Worm (Caenorhabditis elegans) whole organism, L4 larva: Measurements from ENCODE around the gene spp-5.

Experiments used
- F10B5.3 ChIP-seq: sonication (generic microtip); optimal IDR thresholded peaks from 2 replicates; lab custom pipeline; 2016; ENCODE audit warnings: mild to moderate bottlenecking, missing genetic modification characterization, missing compliant biosample characterization
- F26F4.8 ChIP-seq: fragments of 200-800 bp; sonication (Bioruptor generic); conservative IDR thresholded peaks from 2 replicates; pipeline ENCODE4 v1.3.6; 2022; ENCODE audit warnings: missing genetic modification characterization, missing compliant biosample characterization
- F37D6.2 ChIP-seq: sonication (generic microtip); optimal IDR thresholded peaks from 2 replicates; lab custom pipeline; 2016; ENCODE audit warnings: mild to moderate bottlenecking, missing genetic modification characterization, missing compliant biosample characterization
- F44E2.7 ChIP-seq: fragments of 200-800 bp; sonication (Bioruptor generic); IDR thresholded peaks from 2 replicates; pipeline ENCODE4 v2.1.2; 2022; ENCODE audit warnings: missing genetic modification characterization, missing compliant biosample characterization
- R02D3.7 ChIP-seq: fragments of 150-350 bp; sonication (generic microtip); optimal IDR thresholded peaks from 3 replicates; lab custom pipeline; 2014; ENCODE audit warnings: missing biosample characterization, missing genetic modification characterization
- T26A8.4 ChIP-seq: fragments of 200-800 bp; sonication (Bioruptor generic); IDR thresholded peaks from 2 replicates; pipeline ENCODE4 v1.3.6; 2022; ENCODE audit warnings: missing genetic modification characterization, missing compliant biosample characterization
- ZK337.2 ChIP-seq: fragments of 200-800 bp; sonication (Bioruptor generic); IDR thresholded peaks from 2 replicates; pipeline ENCODE4 v1.3.6; 2022; ENCODE audit warnings: missing genetic modification reagents, missing genetic modification characterization, missing compliant biosample characterization
- aha-1 ChIP-seq: fragments of 150-350 bp; peaks from one replicate; lab custom pipeline; 2014; ENCODE audit warnings: missing biosample characterization, missing genetic modification characterization
- aly-2 ChIP-seq: sonication (generic microtip); optimal IDR thresholded peaks from 2 replicates; lab custom pipeline; 2018; ENCODE audit warnings: missing biosample characterization, missing genetic modification characterization
- arid-1 ChIP-seq: fragments of 200-800 bp; sonication (Bioruptor generic); conservative IDR thresholded peaks from 2 replicates; pipeline ENCODE4 v1.3.6; 2022; ENCODE audit warnings: missing genetic modification reagents, missing genetic modification characterization, missing compliant biosample characterization
- attf-4 ChIP-seq: sonication (generic microtip); optimal IDR thresholded peaks from 3 replicates; lab custom pipeline; 2017; ENCODE audit warnings: missing biosample characterization, missing genetic modification characterization
- ceh-20 ChIP-seq: fragments of 200-800 bp; sonication (Bioruptor generic); IDR thresholded peaks from 2 replicates; pipeline ENCODE4 v1.3.6; 2022; ENCODE audit warnings: missing genetic modification reagents, missing genetic modification characterization, missing compliant biosample characterization
- ceh-28 ChIP-seq: fragments of 150-350 bp; optimal IDR thresholded peaks from 2 replicates; lab custom pipeline; 2014; ENCODE audit warnings: missing biosample characterization, missing genetic modification reagents, missing genetic modification characterization
- ceh-32 ChIP-seq: sonication (generic microtip); optimal IDR thresholded peaks from 2 replicates; lab custom pipeline; 2016; ENCODE audit warnings: mild to moderate bottlenecking, missing genetic modification characterization, missing compliant biosample characterization; ENCODE audit not compliant: poor library complexity
- ceh-44 ChIP-seq: fragments of 200-800 bp; sonication (Bioruptor generic); IDR thresholded peaks from 2 replicates; pipeline ENCODE4 v1.3.6; 2022; ENCODE audit warnings: missing genetic modification reagents, missing genetic modification characterization, missing compliant biosample characterization
- ceh-82 ChIP-seq: sonication (generic microtip); optimal IDR thresholded peaks from 2 replicates; lab custom pipeline; 2017; ENCODE audit warnings: missing biosample characterization, missing genetic modification characterization
- ces-1 ChIP-seq: fragments of 150-350 bp; sonication (generic microtip); optimal IDR thresholded peaks from 4 replicates; lab custom pipeline; 2014; ENCODE audit warnings: missing biosample characterization, missing genetic modification reagents, missing genetic modification characterization
- cey-2 ChIP-seq: sonication (generic microtip); optimal IDR thresholded peaks from 3 replicates; lab custom pipeline; 2017; ENCODE audit warnings: missing genetic modification characterization, mild to moderate bottlenecking, missing compliant biosample characterization, antibody characterized with exemption, borderline replicate concordance; ENCODE audit not compliant: insufficient read depth
- ctbp-1 ChIP-seq: fragments of 200-800 bp; sonication (Bioruptor generic); IDR thresholded peaks from 2 replicates; pipeline ENCODE4 v1.3.6; 2022; ENCODE audit warnings: missing genetic modification reagents, missing genetic modification characterization, missing compliant biosample characterization
- daf-12 ChIP-seq: fragments of 150-350 bp; optimal IDR thresholded peaks from 2 replicates; lab custom pipeline; 2014; ENCODE audit warnings: missing biosample characterization, missing genetic modification reagents, missing genetic modification characterization
- daf-19 ChIP-seq: fragments of 200-800 bp; sonication (Bioruptor generic); conservative IDR thresholded peaks from 2 replicates; pipeline ENCODE4 v1.3.6; 2022; ENCODE audit warnings: missing genetic modification characterization, missing compliant biosample characterization
- daf-8 ChIP-seq: fragments of 200-800 bp; sonication (Bioruptor generic); IDR thresholded peaks from 2 replicates; pipeline ENCODE4 v1.3.6; 2022; ENCODE audit warnings: missing genetic modification characterization, missing compliant biosample characterization
- dmd-9 ChIP-seq: fragments of 200-800 bp; sonication (Bioruptor generic); IDR thresholded peaks from 2 replicates; pipeline ENCODE4 v1.3.6; 2022; ENCODE audit warnings: missing genetic modification reagents, missing genetic modification characterization, missing compliant biosample characterization
- dve-1 ChIP-seq: sonication (generic microtip); optimal IDR thresholded peaks from 2 replicates; lab custom pipeline; 2017; ENCODE audit warnings: antibody characterized with exemption, mild to moderate bottlenecking, missing genetic modification characterization, missing compliant biosample characterization; ENCODE audit not compliant: insufficient read depth
- egl-27 ChIP-seq: sonication (generic microtip); optimal IDR thresholded peaks from 3 replicates; lab custom pipeline; 2017; ENCODE audit warnings: missing biosample characterization, missing genetic modification reagents, missing genetic modification characterization
- fkh-10 ChIP-seq: fragments of 150-350 bp; optimal IDR thresholded peaks from 2 replicates; lab custom pipeline; 2014; ENCODE audit warnings: missing biosample characterization, missing genetic modification reagents, missing genetic modification characterization
- gei-8 ChIP-seq: fragments of 200-800 bp; sonication (Bioruptor generic); optimal IDR thresholded peaks from 2 replicates; lab custom pipeline; 2018; ENCODE audit warnings: mild to moderate bottlenecking, missing genetic modification characterization, missing compliant biosample characterization
- hlh-11 ChIP-seq: fragments of 200-800 bp; sonication (Bioruptor generic); optimal IDR thresholded peaks from 2 replicates; lab custom pipeline; 2018; ENCODE audit warnings: mild to moderate bottlenecking, missing genetic modification characterization, missing compliant biosample characterization
- lim-7 ChIP-seq: fragments of 200-800 bp; sonication (Bioruptor generic); IDR thresholded peaks from 2 replicates; pipeline ENCODE4 v1.3.6; 2022; ENCODE audit warnings: missing genetic modification characterization, missing compliant biosample characterization
- lin-1 ChIP-seq: fragments of 200-800 bp; sonication (Bioruptor generic); IDR thresholded peaks from 2 replicates; pipeline ENCODE4 v1.3.6; 2022; ENCODE audit warnings: missing genetic modification reagents, missing genetic modification characterization, missing compliant biosample characterization
- lin-13 ChIP-seq: fragments of 150-350 bp; optimal IDR thresholded peaks from 2 replicates; lab custom pipeline; 2014; ENCODE audit warnings: missing biosample characterization, missing genetic modification reagents, missing genetic modification characterization
- lin-38 ChIP-seq: fragments of 200-800 bp; sonication (Bioruptor generic); IDR thresholded peaks from 2 replicates; pipeline ENCODE4 v1.3.6; 2022; ENCODE audit warnings: missing genetic modification reagents, missing genetic modification characterization, missing compliant biosample characterization
- lir-3 ChIP-seq: sonication (generic microtip); optimal IDR thresholded peaks from 2 replicates; lab custom pipeline; 2016; ENCODE audit warnings: mild to moderate bottlenecking, missing genetic modification characterization, missing compliant biosample characterization
- madf-5 ChIP-seq, 2 experiments: fragments of 200-800 bp; sonication (Bioruptor generic); IDR thresholded peaks; 2 replicates each; pipeline ENCODE4 v1.3.6; 2022; ENCODE audit warnings: missing compliant biosample characterization in 2 of 2, missing genetic modification characterization in 2 of 2
- mes-2 ChIP-seq: sonication (generic microtip); optimal IDR thresholded peaks from 2 replicates; lab custom pipeline; 2016; ENCODE audit warnings: missing genotype, mild to moderate bottlenecking, missing genetic modification characterization, missing compliant biosample characterization; ENCODE audit not compliant: poor library complexity, severe bottlenecking
- mxl-2 ChIP-seq: fragments of 200-800 bp; sonication (Bioruptor generic); conservative IDR thresholded peaks from 2 replicates; pipeline ENCODE4 v1.3.6; 2022; ENCODE audit warnings: missing genetic modification reagents, missing genetic modification characterization, missing compliant biosample characterization
- mxl-3 ChIP-seq: fragments of 200-800 bp; sonication (Bioruptor generic); optimal IDR thresholded peaks from 2 replicates; lab custom pipeline; 2018; ENCODE audit warnings: mild to moderate bottlenecking, missing genetic modification characterization, missing compliant biosample characterization
- nhr-10 ChIP-seq: fragments of 150-350 bp; optimal IDR thresholded peaks from 2 replicates; lab custom pipeline; 2014; ENCODE audit warnings: missing biosample characterization, missing genetic modification characterization
- nhr-102 ChIP-seq: sonication (generic microtip); optimal IDR thresholded peaks from 2 replicates; lab custom pipeline; 2016; ENCODE audit warnings: mild to moderate bottlenecking, missing genetic modification characterization, moderate library complexity, missing compliant biosample characterization
- nhr-237 ChIP-seq: sonication (generic microtip); optimal IDR thresholded peaks from 2 replicates; lab custom pipeline; 2017; ENCODE audit warnings: missing biosample characterization, missing genetic modification characterization
- nhr-25 ChIP-seq: sonication (generic microtip); optimal IDR thresholded peaks from 2 replicates; lab custom pipeline; 2017; ENCODE audit warnings: missing genetic modification characterization, mild to moderate bottlenecking, missing compliant biosample characterization, antibody characterized with exemption, moderate library complexity, borderline replicate concordance; ENCODE audit not compliant: insufficient read depth
- nhr-28 ChIP-seq: fragments of 150-350 bp; optimal IDR thresholded peaks from 2 replicates; lab custom pipeline; 2014; ENCODE audit warnings: missing biosample characterization, missing genetic modification characterization
- pqm-1 ChIP-seq: sonication (generic microtip); optimal IDR thresholded peaks from 2 replicates; lab custom pipeline; 2017; ENCODE audit warnings: missing biosample characterization, missing genetic modification characterization
- rbr-2 ChIP-seq: sonication (generic microtip); optimal IDR thresholded peaks from 2 replicates; lab custom pipeline; 2016; ENCODE audit warnings: missing genotype, missing genetic modification characterization, missing compliant biosample characterization
- sdz-12 ChIP-seq: fragments of 200-800 bp; sonication (Bioruptor generic); optimal IDR thresholded peaks from 2 replicates; lab custom pipeline; 2018; ENCODE audit warnings: mild to moderate bottlenecking, missing genetic modification characterization, missing compliant biosample characterization
- set-16 ChIP-seq: fragments of 200-800 bp; sonication (Bioruptor generic); IDR thresholded peaks from 2 replicates; pipeline ENCODE4 v1.3.6; 2022; ENCODE audit warnings: missing genetic modification reagents, missing genetic modification characterization, missing compliant biosample characterization
- skn-1 ChIP-seq: fragments of 150-350 bp; optimal IDR thresholded peaks from 2 replicates; lab custom pipeline; 2014; ENCODE audit warnings: missing biosample characterization, missing genetic modification characterization
- unc-39 ChIP-seq: sonication (generic microtip); optimal IDR thresholded peaks from 2 replicates; lab custom pipeline; 2017; ENCODE audit warnings: missing biosample characterization, missing genetic modification characterization
- vab-7 ChIP-seq: fragments of 200-800 bp; sonication (Bioruptor generic); IDR thresholded peaks from 2 replicates; pipeline ENCODE4 v1.3.6; 2022; ENCODE audit warnings: missing genetic modification reagents, missing genetic modification characterization, missing compliant biosample characterization
- zfp-3 ChIP-seq: fragments of 200-800 bp; sonication (Bioruptor generic); conservative IDR thresholded peaks from 2 replicates; pipeline ENCODE4 v1.3.6; 2022; ENCODE audit warnings: missing genetic modification reagents, missing genetic modification characterization, missing compliant biosample characterization
- ztf-7 ChIP-seq: fragments of 150-350 bp; optimal IDR thresholded peaks from 2 replicates; lab custom pipeline; 2014; ENCODE audit warnings: missing biosample characterization, missing genetic modification characterization

spp-5 gene

ce11 chrX:7323604-7324003 lies 3.5 kb upstream of the spp-5 start (continued):
- TF ChIP-seq cey-2 (tag; lab: Kevin White, UChicago), result no peak
- TF ChIP-seq unc-39 (tag; lab: Kevin White, UChicago), result no peak
- peak; percentile 3 for TF ChIP-seq F10B5.3 (tag; lab: Kevin White, UChicago)
- TF ChIP-seq dmd-9 (GFP tag; lab: Robert Waterston, UW), result no peak
- TF ChIP-seq aha-1, result no peak
- no peak for TF ChIP-seq F37D6.2 (tag; lab: Kevin White, UChicago)
- no peak for TF ChIP-seq pqm-1 (tag; lab: Kevin White, UChicago)
- TF ChIP-seq attf-4 (tag; lab: Kevin White, UChicago), result no peak
- TF ChIP-seq daf-8 (GFP tag; lab: Robert Waterston, UW), result peak; percentile 81; the same call in 1 of the 2 replicates
- peak; percentile 42 for TF ChIP-seq mes-2 (tag; lab: Kevin White, UChicago)
- no peak for TF ChIP-seq ceh-82 (tag; lab: Kevin White, UChicago)
- TF ChIP-seq daf-12, result no peak
- no peak for TF ChIP-seq skn-1 (tag; lab: Kevin White, UChicago)
- TF ChIP-seq aly-2, result no peak
- TF ChIP-seq ces-1 (GFP tag; lab: Kevin White, UChicago), result no peak
- TF ChIP-seq gei-8, result peak; percentile 25
- peak; percentile 5 for TF ChIP-seq nhr-28
- TF ChIP-seq F44E2.7 (GFP tag; lab: Robert Waterston, UW), result no peak
- peak; percentile 48 for TF ChIP-seq dve-1
- peak; percentile 22 for TF ChIP-seq lin-13 (GFP tag; lab: Kevin White, UChicago)
- TF ChIP-seq arid-1 (GFP tag; lab: Robert Waterston, UW), result peak; percentile 77
- no peak for TF ChIP-seq ceh-32 (tag; lab: Kevin White, UChicago)
- TF ChIP-seq daf-19, result peak; percentile 87
- TF ChIP-seq rbr-2, result peak; percentile 42
- peak; percentile 59 for TF ChIP-seq vab-7 (GFP tag; lab: Robert Waterston, UW)
- peak; percentile 61; the same call in 1 of the 2 replicates for TF ChIP-seq mxl-2 (GFP tag; lab: Robert Waterston, UW)
- peak; percentile 76 for TF ChIP-seq F26F4.8
- TF ChIP-seq nhr-25, result no peak
- TF ChIP-seq fkh-10, result no peak
- peak; percentile 69 for TF ChIP-seq lin-38 (GFP tag; lab: Robert Waterston, UW)
- TF ChIP-seq madf-5 (GFP tag; IDR thresholded peaks at IDR 0.05; lab: Robert Waterston, UW), result 0 out of 4 replicates have a peak, but pooled peaks have one; percentile 51 to 67
- peak; percentile 50 for TF ChIP-seq hlh-11 (tag; lab: Kevin White, UChicago)
- peak; percentile 77 for TF ChIP-seq T26A8.4 (GFP tag; lab: Robert Waterston, UW)
- TF ChIP-seq ctbp-1, result peak; percentile 62
- peak; percentile 75 for TF ChIP-seq ztf-7 (tag; lab: Kevin White, UChicago)
- no peak for TF ChIP-seq nhr-10 (tag; lab: Kevin White, UChicago)
- TF ChIP-seq zfp-3, result no peak
- peak; percentile 67 for TF ChIP-seq nhr-102
- 0 out of 2 replicates have a peak, but pooled peaks have one; percentile 35 for TF ChIP-seq ceh-44 (GFP tag; lab: Robert Waterston, UW)
- no peak for TF ChIP-seq egl-27 (tag; lab: Kevin White, UChicago)
- TF ChIP-seq lir-3 (tag; lab: Kevin White, UChicago), result peak; percentile 57
- TF ChIP-seq set-16 (GFP tag; lab: Robert Waterston, UW), result no peak
- 0 out of 2 replicates have a peak, but pooled peaks have one; percentile 33 for TF ChIP-seq ceh-20 (GFP tag; lab: Robert Waterston, UW)
- peak; percentile 36 for TF ChIP-seq sdz-12
- no peak for TF ChIP-seq nhr-237 (tag; lab: Kevin White, UChicago)
- peak; percentile 83 for TF ChIP-seq lim-7
- peak; percentile 81 for TF ChIP-seq lin-1 (GFP tag; lab: Robert Waterston, UW)
- TF ChIP-seq R02D3.7 (tag; lab: Kevin White, UChicago), result no peak
- TF ChIP-seq ZK337.2 (GFP tag; lab: Robert Waterston, UW), result no peak; the same call in 1 of the 2 replicates
- TF ChIP-seq ceh-28, result no peak
- TF ChIP-seq mxl-3 (GFP tag; lab: Kevin White, UChicago), result peak; percentile 51
